Worm (Caenorhabditis elegans) whole organism, mixed stage, embryonic: Measurements from ENCODE around the gene nhr-56.

Source experiments
- bed-3 ChIP-seq: fragments of 200-800 bp; sonication (Bioruptor generic); optimal IDR thresholded peaks from 3 replicates; lab custom pipeline; 2018; ENCODE audit warnings: mild to moderate bottlenecking, missing genetic modification characterization, moderate library complexity, missing compliant biosample characterization
- blmp-1 ChIP-seq: fragments of 150-350 bp; optimal IDR thresholded peaks from 2 replicates; lab custom pipeline; 2014; ENCODE audit warnings: missing biosample characterization, missing genetic modification characterization
- ceh-39 ChIP-seq: fragments of 150-350 bp; optimal IDR thresholded peaks from 2 replicates; lab custom pipeline; 2014; ENCODE audit warnings: missing biosample characterization, missing genetic modification characterization
- ceh-43 ChIP-seq: fragments of 200-800 bp; sonication (Bioruptor generic); optimal IDR thresholded peaks from 2 replicates; lab custom pipeline; 2018; ENCODE audit warnings: mild to moderate bottlenecking, missing genetic modification characterization, moderate library complexity, missing compliant biosample characterization
- ceh-83 ChIP-seq: fragments of 200-800 bp; sonication (Bioruptor generic); optimal IDR thresholded peaks from 2 replicates; lab custom pipeline; 2018; ENCODE audit warnings: mild to moderate bottlenecking, missing genetic modification characterization, missing compliant biosample characterization
- ces-1 ChIP-seq: fragments of 150-350 bp; optimal IDR thresholded peaks from 2 replicates; lab custom pipeline; 2014; ENCODE audit warnings: missing biosample characterization, missing genetic modification reagents, missing genetic modification characterization
- cnd-1 ChIP-seq: fragments of 200-800 bp; sonication (Bioruptor generic); optimal IDR thresholded peaks from 2 replicates; lab custom pipeline; 2018; ENCODE audit warnings: mild to moderate bottlenecking, missing genetic modification characterization, missing compliant biosample characterization
- drap-1 ChIP-seq: fragments of 200-800 bp; sonication (Bioruptor generic); optimal IDR thresholded peaks from 3 replicates; lab custom pipeline; 2018; ENCODE audit warnings: mild to moderate bottlenecking, missing genetic modification characterization, missing compliant biosample characterization
- elt-1 ChIP-seq: sonication (generic microtip); optimal IDR thresholded peaks from 2 replicates; lab custom pipeline; 2017; ENCODE audit warnings: missing genetic modification characterization, mild to moderate bottlenecking, missing compliant biosample characterization, antibody characterized with exemption, moderate library complexity, borderline replicate concordance; ENCODE audit not compliant: insufficient read depth
- elt-3 ChIP-seq: fragments of 150-350 bp; optimal IDR thresholded peaks from 2 replicates; lab custom pipeline; 2014; ENCODE audit warnings: missing biosample characterization, missing genetic modification characterization
- flh-1 ChIP-seq: fragments of 200-800 bp; sonication (Bioruptor generic); optimal IDR thresholded peaks from 2 replicates; lab custom pipeline; 2018; ENCODE audit warnings: mild to moderate bottlenecking, missing genetic modification characterization, moderate library complexity, missing compliant biosample characterization
- ham-2 ChIP-seq: fragments of 200-800 bp; sonication (Bioruptor generic); optimal IDR thresholded peaks from 2 replicates; lab custom pipeline; 2018; ENCODE audit warnings: mild to moderate bottlenecking, missing genetic modification characterization, missing compliant biosample characterization
- lin-13 ChIP-seq: fragments of 150-350 bp; optimal IDR thresholded peaks from 2 replicates; lab custom pipeline; 2014; ENCODE audit warnings: missing biosample characterization, missing genetic modification characterization
- lin-32 ChIP-seq: fragments of 200-800 bp; sonication (Bioruptor generic); optimal IDR thresholded peaks from 2 replicates; lab custom pipeline; 2018; ENCODE audit warnings: mild to moderate bottlenecking, missing genetic modification characterization, missing compliant biosample characterization
- lsy-2 ChIP-seq: fragments of 150-350 bp; optimal IDR thresholded peaks from 2 replicates; lab custom pipeline; 2014; ENCODE audit warnings: missing biosample characterization, missing genetic modification characterization
- mab-5 ChIP-seq: fragments of 150-350 bp; optimal IDR thresholded peaks from 2 replicates; lab custom pipeline; 2014; ENCODE audit warnings: missing biosample characterization, missing genetic modification characterization
- mls-2 ChIP-seq: sonication (generic microtip); optimal IDR thresholded peaks from 2 replicates; lab custom pipeline; 2016; ENCODE audit warnings: mild to moderate bottlenecking, missing genetic modification characterization, moderate library complexity, missing compliant biosample characterization
- nhr-12 ChIP-seq: fragments of 150-350 bp; optimal IDR thresholded peaks from 2 replicates; lab custom pipeline; 2014; ENCODE audit warnings: missing biosample characterization, missing genetic modification characterization
- nhr-2 ChIP-seq: fragments of 150-350 bp; optimal IDR thresholded peaks from 2 replicates; lab custom pipeline; 2014; ENCODE audit warnings: missing biosample characterization, missing genetic modification characterization
- nhr-237 ChIP-seq: fragments of 150-350 bp; optimal IDR thresholded peaks from 2 replicates; lab custom pipeline; 2014; ENCODE audit warnings: missing biosample characterization, missing genetic modification characterization
- nhr-28 ChIP-seq: fragments of 150-350 bp; optimal IDR thresholded peaks from 2 replicates; lab custom pipeline; 2014; ENCODE audit warnings: missing biosample characterization, missing genetic modification characterization
- nhr-76 ChIP-seq: sonication (generic microtip); optimal IDR thresholded peaks from 2 replicates; lab custom pipeline; 2017; ENCODE audit warnings: missing biosample characterization, missing genetic modification characterization
- pha-4 ChIP-seq: fragments of 150-350 bp; optimal IDR thresholded peaks from 2 replicates; lab custom pipeline; 2018; ENCODE audit warnings: missing biosample characterization, missing genetic modification reagents, missing genetic modification characterization
- sem-2 ChIP-seq: fragments of 200-800 bp; sonication (Bioruptor generic); optimal IDR thresholded peaks from 2 replicates; lab custom pipeline; 2018; ENCODE audit warnings: mild to moderate bottlenecking, missing genetic modification characterization, missing compliant biosample characterization
- snpc-4 ChIP-seq: fragments of 150-350 bp; optimal IDR thresholded peaks from 2 replicates; lab custom pipeline; 2014; ENCODE audit warnings: missing biosample characterization, missing genetic modification characterization
- sptf-1 ChIP-seq: sonication (generic microtip); optimal IDR thresholded peaks from 2 replicates; lab custom pipeline; 2017; ENCODE audit warnings: mild to moderate bottlenecking, missing genetic modification characterization, moderate library complexity, missing compliant biosample characterization
- tbx-8 ChIP-seq: fragments of 200-800 bp; sonication (Bioruptor generic); optimal IDR thresholded peaks from 2 replicates; lab custom pipeline; 2018; ENCODE audit warnings: mild to moderate bottlenecking, missing genetic modification characterization, moderate library complexity, missing compliant biosample characterization
- unc-120 ChIP-seq: sonication (generic microtip); optimal IDR thresholded peaks from 2 replicates; lab custom pipeline; 2017; ENCODE audit warnings: missing genetic modification characterization, missing compliant biosample characterization; ENCODE audit not compliant: poor library complexity, severe bottlenecking
- unc-39 ChIP-seq: fragments of 150-350 bp; optimal IDR thresholded peaks from 2 replicates; lab custom pipeline; 2014; ENCODE audit warnings: missing biosample characterization, missing genetic modification characterization
- unc-62 ChIP-seq: fragments of 150-350 bp; optimal IDR thresholded peaks from 2 replicates; lab custom pipeline; 2014; ENCODE audit warnings: missing biosample characterization, missing genetic modification reagents, missing genetic modification characterization
- zip-8 ChIP-seq: fragments of 150-350 bp; optimal IDR thresholded peaks from 2 replicates; lab custom pipeline; 2014; ENCODE audit warnings: missing biosample characterization, missing genetic modification characterization
- ztf-11 ChIP-seq: fragments of 150-350 bp; optimal IDR thresholded peaks from 2 replicates; lab custom pipeline; 2014; ENCODE audit warnings: missing biosample characterization, missing genetic modification characterization

Gene nhr-56

DNA sequence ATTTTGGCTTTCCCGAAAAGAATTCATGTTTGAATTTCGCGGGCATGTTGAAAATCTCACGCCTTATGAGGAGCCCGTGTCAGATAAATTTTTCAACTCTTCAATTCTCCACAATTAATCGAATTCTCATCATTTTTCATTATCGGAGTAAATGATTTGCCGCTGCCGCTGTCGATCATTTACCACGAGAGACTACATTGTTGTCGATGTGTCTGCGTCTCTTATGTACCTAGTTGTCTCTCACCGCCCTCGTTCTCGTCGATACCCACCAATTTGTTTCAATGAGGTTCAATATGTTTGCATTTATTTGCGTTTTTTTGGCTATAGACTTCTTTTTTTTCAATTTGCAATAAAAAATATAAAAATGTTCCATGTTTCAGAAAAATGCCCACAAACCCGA lies 26.7 kb upstream of the nhr-56 start, which contains the start of gene nhr-13:
TSS of gene nhr-13 (plus strand) at position 369 of the 400 bp plus-strand sequence.
- TF ChIP-seq unc-62 (GFP tag; lab: Kevin White, UChicago): no peak

DNA sequence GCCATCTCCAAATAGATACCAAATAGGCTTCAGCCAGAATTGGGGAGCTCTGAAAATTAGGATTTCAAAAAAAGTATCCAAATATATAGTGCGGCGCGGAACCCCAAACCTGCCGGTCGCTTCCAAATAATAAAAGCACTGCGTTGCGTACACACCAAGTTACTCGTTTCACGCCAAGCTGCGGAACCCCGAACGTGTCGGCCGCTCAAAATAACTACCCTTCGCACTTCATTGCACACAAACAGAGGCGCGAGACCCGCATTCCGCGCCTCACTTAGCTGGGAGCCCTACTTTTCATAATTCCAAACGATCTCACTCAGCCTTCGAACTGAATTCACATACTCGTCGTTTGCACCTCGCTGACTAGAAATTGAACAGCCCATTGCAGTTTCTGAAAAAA lies 19.2 kb upstream of the nhr-56 start:
- no peak for TF ChIP-seq nhr-76 (tag; lab: Kevin White, UChicago)
- TF ChIP-seq flh-1 (GFP tag; lab: Kevin White, UChicago): no peak
- no peak for TF ChIP-seq nhr-237 (tag; lab: Kevin White, UChicago)
- no peak for TF ChIP-seq mls-2
- no peak for TF ChIP-seq drap-1 (GFP tag; lab: Kevin White, UChicago)
- TF ChIP-seq bed-3: no peak
- no peak for TF ChIP-seq ceh-39
- no peak for TF ChIP-seq lin-32 (GFP tag; lab: Kevin White, UChicago)
- TF ChIP-seq tbx-8 (GFP tag; lab: Kevin White, UChicago): no peak
- TF ChIP-seq pha-4 (tag; lab: Kevin White, UChicago): no peak

DNA sequence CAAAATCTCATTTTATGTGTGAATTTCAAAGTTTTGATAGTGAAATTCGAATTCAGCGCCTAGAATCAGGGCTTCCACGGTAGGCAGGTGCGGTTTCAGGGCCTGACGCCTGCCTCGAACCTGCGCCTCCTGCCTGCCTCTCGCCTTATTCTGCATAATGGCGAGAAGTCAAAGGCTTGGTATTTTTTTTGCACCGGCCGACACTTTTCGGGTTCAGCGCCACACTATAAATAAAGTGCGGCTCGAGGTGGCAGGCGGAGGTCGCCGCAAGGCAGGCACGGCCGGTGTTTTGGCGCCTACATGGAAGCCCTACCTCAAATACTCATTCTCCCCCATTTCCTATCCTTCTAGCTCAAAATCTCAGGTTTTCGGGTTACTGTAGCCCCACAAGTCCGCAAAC lies 18.4 kb upstream of the nhr-56 start:
- TF ChIP-seq lin-32 (GFP tag; lab: Kevin White, UChicago): no peak
- no peak for TF ChIP-seq sem-2 (GFP tag; lab: Kevin White, UChicago)
- no peak for TF ChIP-seq unc-39 (tag; lab: Kevin White, UChicago)
- TF ChIP-seq nhr-76 (tag; lab: Kevin White, UChicago): no peak
- TF ChIP-seq elt-3 (tag; lab: Kevin White, UChicago): no peak
- no peak for TF ChIP-seq snpc-4 (tag; lab: Kevin White, UChicago)
- TF ChIP-seq pha-4 (tag; lab: Kevin White, UChicago): no peak
- no peak for TF ChIP-seq ces-1 (GFP tag; lab: Kevin White, UChicago)
- no peak for TF ChIP-seq lin-13 (tag; lab: Kevin White, UChicago)
- TF ChIP-seq ham-2 (GFP tag; lab: Kevin White, UChicago): no peak
- TF ChIP-seq ceh-83: no peak
- TF ChIP-seq zip-8 (tag; lab: Kevin White, UChicago): no peak
- TF ChIP-seq ceh-39: no peak
- TF ChIP-seq, all 35 proteins: peak for 0

DNA sequence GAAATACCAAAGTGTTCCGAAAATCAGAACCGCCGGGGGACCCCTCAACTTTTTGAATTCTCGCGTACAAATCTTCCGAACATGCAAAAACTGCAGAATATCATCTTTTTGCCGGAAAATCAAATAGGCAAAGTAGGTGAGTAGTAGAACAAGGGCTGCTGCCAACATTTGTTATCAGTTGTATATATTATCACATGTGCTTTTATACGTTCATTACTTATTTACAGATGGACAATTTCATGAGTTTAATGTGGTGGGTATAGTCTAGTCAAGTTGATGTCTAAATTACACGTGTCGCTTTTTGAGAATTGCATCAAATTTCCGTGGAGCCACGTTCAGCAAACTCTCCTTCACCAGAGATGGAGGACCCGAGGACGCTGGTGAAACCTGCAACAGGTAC lies 17.6 kb upstream of the nhr-56 start, which contains the start of gene cyp-32B1:
TSS of gene cyp-32B1 (minus strand) at position 176 of the 400 bp plus-strand sequence.
- no peak for TF ChIP-seq ceh-83
- no peak for TF ChIP-seq unc-120 (tag; lab: Kevin White, UChicago)
- TF ChIP-seq nhr-12 (tag; lab: Kevin White, UChicago): no peak
- no peak for TF ChIP-seq pha-4 (tag; lab: Kevin White, UChicago)
- TF ChIP-seq ceh-43 (GFP tag; lab: Kevin White, UChicago): no peak
- TF ChIP-seq nhr-237 (tag; lab: Kevin White, UChicago): no peak
- no peak for TF ChIP-seq zip-8 (tag; lab: Kevin White, UChicago)
- no peak for TF ChIP-seq nhr-76 (tag; lab: Kevin White, UChicago)
- TF ChIP-seq mab-5: no peak
- no peak for TF ChIP-seq lsy-2 (tag; lab: Kevin White, UChicago)

DNA sequence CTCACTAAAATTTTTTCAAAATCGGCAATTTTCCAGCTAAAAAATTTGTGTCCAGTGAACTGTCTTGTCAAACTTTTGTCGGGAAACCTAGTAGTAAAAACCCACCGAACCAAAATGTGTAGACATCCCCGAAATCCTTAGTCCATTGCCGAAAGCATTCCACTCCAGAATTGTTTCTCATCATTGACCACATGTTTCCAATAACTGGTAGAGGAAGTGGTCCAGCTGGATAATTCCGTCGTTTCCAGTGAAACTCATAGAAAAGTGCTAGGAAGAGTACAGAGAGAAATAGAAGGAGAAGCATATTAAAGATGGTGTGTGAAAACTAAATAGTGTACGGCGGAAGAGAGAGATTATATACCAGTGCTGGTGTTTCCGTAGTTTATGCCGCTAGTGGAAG lies 14.7 kb upstream of the nhr-56 start, which contains the start of gene cyp-33C12:
TSS of gene cyp-33C12 (minus strand) at position 321 of the 400 bp plus-strand sequence.
- TF ChIP-seq flh-1 (GFP tag; lab: Kevin White, UChicago): no peak
- no peak for TF ChIP-seq blmp-1
- TF ChIP-seq drap-1 (GFP tag; lab: Kevin White, UChicago): no peak
- TF ChIP-seq ces-1 (GFP tag; lab: Kevin White, UChicago): no peak
- TF ChIP-seq zip-8 (tag; lab: Kevin White, UChicago): no peak
- no peak for TF ChIP-seq nhr-28 (tag; lab: Kevin White, UChicago)
- TF ChIP-seq unc-120 (tag; lab: Kevin White, UChicago): no peak
- TF ChIP-seq mab-5: no peak
- TF ChIP-seq sptf-1: no peak
- no peak for TF ChIP-seq elt-3 (tag; lab: Kevin White, UChicago)
- no peak for TF ChIP-seq ham-2 (GFP tag; lab: Kevin White, UChicago)
- TF ChIP-seq snpc-4 (tag; lab: Kevin White, UChicago): no peak

DNA sequence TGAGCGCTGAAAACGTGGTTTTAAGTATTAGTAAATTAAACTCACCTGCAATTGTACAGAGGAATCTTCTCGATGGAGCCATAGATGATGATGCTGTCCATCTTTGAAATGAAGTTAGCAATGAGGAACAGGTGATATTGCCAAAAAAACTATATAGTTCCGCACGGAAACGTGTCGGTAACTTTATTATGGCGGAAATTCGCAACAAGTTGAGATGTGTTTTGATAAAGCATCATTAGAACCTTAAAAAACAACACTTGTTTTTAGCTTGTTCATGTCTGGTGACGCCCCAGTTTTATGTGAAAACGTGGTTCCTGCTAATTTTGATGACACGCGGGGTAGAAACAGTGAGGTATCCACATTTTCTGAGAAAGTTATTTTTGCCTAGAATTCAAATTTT lies 12.6 kb upstream of the nhr-56 start, which contains the start of gene srt-40:
TSS of gene srt-40 (minus strand) at position 101 of the 400 bp plus-strand sequence.
- TF ChIP-seq snpc-4 (tag; lab: Kevin White, UChicago) (no peak), lsy-2 (tag; lab: Kevin White, UChicago) (no peak), blmp-1 (no peak), nhr-28 (tag; lab: Kevin White, UChicago) (no peak), lin-32 (GFP tag; lab: Kevin White, UChicago) (no peak), ces-1 (GFP tag; lab: Kevin White, UChicago) (no peak), nhr-2 (no peak), elt-1 (tag; lab: Kevin White, UChicago) (no peak), elt-3 (tag; lab: Kevin White, UChicago) (no peak), sem-2 (GFP tag; lab: Kevin White, UChicago) (no peak), mls-2 (no peak), ceh-43 (GFP tag; lab: Kevin White, UChicago) (no peak), ztf-11 (tag; lab: Kevin White, UChicago) (no peak), unc-62 (GFP tag; lab: Kevin White, UChicago) (no peak), sptf-1 (no peak), cnd-1 (no peak), ceh-83 (no peak)
